Fruit fly (Drosophila melanogaster) whole organism, embryonic: ENCODE measurements around the gene CG14362.

Experiments
- CG10209 ChIP-seq: fragments of 200-800 bp; sonication (Bioruptor generic); optimal IDR thresholded peaks from 3 replicates; lab custom pipeline; 2017; ENCODE audit warnings: missing biosample characterization, mild to moderate bottlenecking, missing genetic modification characterization, missing genetic modification reagents
- CG10321 ChIP-seq: fragments of 200-800 bp; sonication (Bioruptor generic); IDR thresholded peaks from 2 replicates; pipeline ENCODE4 v1.3.6; 2022; ENCODE audit warnings: missing biosample characterization, missing genetic modification characterization
- CG11398 ChIP-seq: fragments of 200-800 bp; sonication (Bioruptor generic); optimal IDR thresholded peaks from 2 replicates; lab custom pipeline; 2016; ENCODE audit warnings: missing biosample characterization, missing genetic modification characterization
- CG11560 ChIP-seq: fragments of 200-800 bp; sonication (Bioruptor generic); IDR thresholded peaks from 3 replicates; pipeline ENCODE4 v1.3.6; 2022; ENCODE audit warnings: missing biosample characterization, missing genetic modification characterization
- CG12659 ChIP-seq: fragments of 200-800 bp; sonication (Bioruptor generic); optimal IDR thresholded peaks from 3 replicates; lab custom pipeline; 2017; ENCODE audit warnings: mild to moderate bottlenecking, missing biosample characterization, missing genetic modification reagents, missing genetic modification characterization
- CG13287 ChIP-seq: fragments of 200-800 bp; sonication (Bioruptor generic); IDR thresholded peaks from 2 replicates; pipeline ENCODE4 v1.3.6; 2022; ENCODE audit warnings: missing biosample characterization, missing genetic modification characterization; ENCODE audit not compliant: partially characterized antibody
- CG13894 ChIP-seq: fragments of 200-800 bp; sonication (Bioruptor generic); optimal IDR thresholded peaks from 3 replicates; lab custom pipeline; 2018; ENCODE audit warnings: missing biosample characterization, mild to moderate bottlenecking, missing genetic modification characterization, moderate library complexity
- CG14860 ChIP-seq: fragments of 200-800 bp; sonication (Bioruptor generic); IDR thresholded peaks from 3 replicates; pipeline ENCODE4 v1.3.6; 2022; ENCODE audit warnings: missing biosample characterization, missing genetic modification characterization; ENCODE audit not compliant: partially characterized antibody
- CG17802 ChIP-seq: fragments of 200-800 bp; sonication (Bioruptor generic); optimal IDR thresholded peaks from 2 replicates; lab custom pipeline; 2018; ENCODE audit warnings: missing biosample characterization, mild to moderate bottlenecking, missing genetic modification characterization, moderate library complexity
- CG18599 ChIP-seq: fragments of 200-800 bp; sonication (Bioruptor generic); optimal IDR thresholded peaks from 3 replicates; lab custom pipeline; 2017; ENCODE audit warnings: missing biosample characterization, missing genetic modification characterization, mild to moderate bottlenecking, moderate library complexity, missing genetic modification reagents
- CG18619 ChIP-seq: fragments of 200-800 bp; sonication (Bioruptor generic); optimal IDR thresholded peaks from 3 replicates; lab custom pipeline; 2017; ENCODE audit warnings: missing biosample characterization, mild to moderate bottlenecking, missing genetic modification characterization
- CG4360 ChIP-seq: fragments of 200-800 bp; sonication (Bioruptor generic); IDR thresholded peaks from 2 replicates; pipeline ENCODE4 v1.3.6; 2022; ENCODE audit warnings: missing biosample characterization, missing genetic modification characterization
- CG4617 ChIP-seq: fragments of 200-800 bp; sonication (Bioruptor generic); optimal IDR thresholded peaks from 3 replicates; lab custom pipeline; 2016; ENCODE audit warnings: missing biosample characterization, missing genetic modification characterization, borderline replicate concordance
- CG8388 ChIP-seq: fragments of 200-800 bp; sonication (Bioruptor generic); optimal IDR thresholded peaks from 2 replicates; lab custom pipeline; 2019; ENCODE audit warnings: missing biosample characterization, mild to moderate bottlenecking, missing genetic modification characterization, moderate library complexity
- CoRest ChIP-seq: fragments of 200-800 bp; sonication (Bioruptor generic); optimal IDR thresholded peaks from 3 replicates; lab custom pipeline; 2018; ENCODE audit warnings: missing biosample characterization, mild to moderate bottlenecking, missing genetic modification characterization, moderate library complexity
- D ChIP-seq, 2 experiments: fragments of 200-800 bp in 1 of 2; fragments of >200 bp in 1 of 2; sonication (Bioruptor generic) in 1 of 2; optimal IDR thresholded peaks; 2 replicates in 1 of 2; 3 replicates in 1 of 2; lab custom pipeline; 2017; ENCODE audit warnings: mild to moderate bottlenecking in 1 of 2, missing biosample characterization in 1 of 2, missing genetic modification characterization in 1 of 2, missing genetic modification reagents in 1 of 2
- Doc2 ChIP-seq: fragments of 200-800 bp; sonication (Bioruptor generic); IDR thresholded peaks from 2 replicates; pipeline ENCODE4 v1.3.6; 2022; ENCODE audit warnings: missing biosample characterization, missing genetic modification characterization
- Doc3 ChIP-seq: fragments of 200-800 bp; sonication (Bioruptor generic); IDR thresholded peaks from 3 replicates; pipeline ENCODE4 v1.3.6; 2022; ENCODE audit warnings: missing biosample characterization, missing genetic modification characterization; ENCODE audit not compliant: partially characterized antibody
- Drgx ChIP-seq: fragments of 200-800 bp; sonication (Bioruptor generic); IDR thresholded peaks from 2 replicates; pipeline ENCODE4 v1.3.6; 2022; ENCODE audit warnings: missing biosample characterization, missing genetic modification characterization
- E2f2 ChIP-seq: fragments of 200-800 bp; sonication (Bioruptor generic); IDR thresholded peaks from 2 replicates; pipeline ENCODE4 v1.3.6; 2022; ENCODE audit warnings: missing biosample characterization, missing genetic modification characterization
- Ets97D ChIP-seq: fragments of 200-800 bp; sonication (Bioruptor generic); optimal IDR thresholded peaks from 3 replicates; lab custom pipeline; 2016; ENCODE audit warnings: missing biosample characterization, missing genetic modification characterization
- HmgZ ChIP-seq: fragments of 200-800 bp; sonication (Bioruptor generic); optimal IDR thresholded peaks from 2 replicates; lab custom pipeline; 2018; ENCODE audit warnings: missing biosample characterization, mild to moderate bottlenecking, missing genetic modification characterization
- MTF-1 ChIP-seq: fragments of 200-800 bp; sonication (Bioruptor generic); optimal IDR thresholded peaks from 2 replicates; lab custom pipeline; 2018; ENCODE audit warnings: missing biosample characterization, mild to moderate bottlenecking, missing genetic modification characterization, borderline replicate concordance
- Mes4 ChIP-seq: fragments of 200-800 bp; sonication (Bioruptor generic); optimal IDR thresholded peaks from 2 replicates; lab custom pipeline; 2016; ENCODE audit warnings: missing biosample characterization, missing genetic modification characterization
- Mrtf ChIP-seq: fragments of 200-800 bp; sonication (Bioruptor generic); IDR thresholded peaks from 3 replicates; pipeline ENCODE4 v1.3.6; 2022; ENCODE audit warnings: missing biosample characterization, missing genetic modification characterization
- NK7.1 ChIP-seq: fragments of 200-800 bp; sonication (Bioruptor generic); optimal IDR thresholded peaks from 3 replicates; lab custom pipeline; 2016; ENCODE audit warnings: missing biosample characterization, missing genetic modification characterization
- NfI ChIP-seq: fragments of 200-800 bp; sonication (Bioruptor generic); optimal IDR thresholded peaks from 3 replicates; lab custom pipeline; 2018; ENCODE audit warnings: missing biosample characterization, mild to moderate bottlenecking, missing genetic modification characterization, moderate library complexity
- Rx ChIP-seq: fragments of 200-800 bp; sonication (Bioruptor generic); IDR thresholded peaks from 2 replicates; pipeline ENCODE4 v1.3.6; 2022; ENCODE audit warnings: missing biosample characterization, missing genetic modification characterization
- Sry-β ChIP-seq: fragments of 200-800 bp; sonication (Bioruptor generic); optimal IDR thresholded peaks from 2 replicates; lab custom pipeline; 2018; ENCODE audit warnings: missing biosample characterization, mild to moderate bottlenecking, missing genetic modification characterization, moderate library complexity
- Tbp ChIP-seq: fragments of >200 bp; optimal IDR thresholded peaks from 2 replicates; lab custom pipeline; 2018; ENCODE audit warnings: missing biosample characterization, missing genetic modification characterization
- ab ChIP-seq: fragments of 200-800 bp; sonication (Bioruptor generic); optimal IDR thresholded peaks from 2 replicates; lab custom pipeline; 2016; ENCODE audit warnings: missing biosample characterization, missing genetic modification characterization
- ac ChIP-seq: fragments of 200-800 bp; sonication (Bioruptor generic); optimal IDR thresholded peaks from 3 replicates; lab custom pipeline; 2017; ENCODE audit warnings: missing biosample characterization, mild to moderate bottlenecking, missing genetic modification characterization
- al ChIP-seq: fragments of 200-800 bp; sonication (Bioruptor generic); IDR thresholded peaks from 2 replicates; pipeline ENCODE4 v1.3.6; 2022; ENCODE audit warnings: missing biosample characterization, missing genetic modification characterization
- cad ChIP-seq: fragments of >200 bp; optimal IDR thresholded peaks from 2 replicates; lab custom pipeline; 2017; ENCODE audit warnings: missing biosample characterization, missing genetic modification characterization
- dm ChIP-seq: fragments of 200-800 bp; sonication (Bioruptor generic); optimal IDR thresholded peaks from 3 replicates; lab custom pipeline; 2016; ENCODE audit warnings: missing biosample characterization, missing genetic modification characterization
- gfzf ChIP-seq: fragments of 200-800 bp; sonication (Bioruptor generic); optimal IDR thresholded peaks from 2 replicates; lab custom pipeline; 2016; ENCODE audit warnings: missing biosample characterization, mild to moderate bottlenecking, missing genetic modification characterization, moderate library complexity
- knrl ChIP-seq: fragments of 200-800 bp; sonication (Bioruptor generic); IDR thresholded peaks from 3 replicates; pipeline ENCODE4 v1.3.6; 2022; ENCODE audit warnings: missing biosample characterization, missing genetic modification characterization; ENCODE audit not compliant: partially characterized antibody
- lola ChIP-seq, 3 experiments: fragments of >200 bp in 2 of 3; fragments of 200-800 bp in 1 of 3; sonication (Bioruptor generic) in 1 of 3; optimal IDR thresholded peaks; 2 replicates each; lab custom pipeline; 2017 to 2019; ENCODE audit warnings: missing biosample characterization in 3 of 3, missing genetic modification characterization in 3 of 3, mild to moderate bottlenecking in 1 of 3, moderate library complexity in 1 of 3
- onecut ChIP-seq: fragments of 200-800 bp; sonication (Bioruptor generic); IDR thresholded peaks from 2 replicates; pipeline ENCODE4 v1.3.6; 2022; ENCODE audit warnings: missing biosample characterization, missing genetic modification characterization
- pros ChIP-seq: fragments of 200-800 bp; sonication (Bioruptor generic); optimal IDR thresholded peaks from 3 replicates; lab custom pipeline; 2019; ENCODE audit warnings: missing biosample characterization, mild to moderate bottlenecking, missing genetic modification characterization, moderate library complexity
- row ChIP-seq: fragments of 200-800 bp; sonication (Bioruptor generic); IDR thresholded peaks from 3 replicates; pipeline ENCODE4 v1.3.6; 2022; ENCODE audit warnings: missing biosample characterization, missing genetic modification characterization
- run ChIP-seq: fragments of 200-800 bp; sonication (Bioruptor generic); optimal IDR thresholded peaks from 3 replicates; lab custom pipeline; 2018; ENCODE audit warnings: missing biosample characterization, mild to moderate bottlenecking, missing genetic modification characterization
- sc ChIP-seq, 3 experiments: fragments of >200 bp in 2 of 3; fragments of 200-800 bp in 1 of 3; sonication (Bioruptor generic) in 1 of 3; optimal IDR thresholded peaks; 2 replicates in 2 of 3; 3 replicates in 1 of 3; lab custom pipeline; 2017; ENCODE audit warnings: mild to moderate bottlenecking in 1 of 3, missing biosample characterization in 1 of 3, missing genetic modification characterization in 1 of 3, missing genetic modification reagents in 1 of 3
- schlank ChIP-seq: fragments of 200-800 bp; sonication (Bioruptor generic); optimal IDR thresholded peaks from 2 replicates; lab custom pipeline; 2018; ENCODE audit warnings: missing biosample characterization, mild to moderate bottlenecking, missing genetic modification characterization
- sima ChIP-seq: fragments of 200-800 bp; sonication (Bioruptor generic); optimal IDR thresholded peaks from 2 replicates; lab custom pipeline; 2016; ENCODE audit warnings: missing biosample characterization, missing genetic modification characterization
- ssp ChIP-seq: fragments of 200-800 bp; sonication (Bioruptor generic); IDR thresholded peaks from 2 replicates; pipeline ENCODE4 v1.3.6; 2022; ENCODE audit warnings: missing biosample characterization, missing genetic modification characterization
- wek ChIP-seq: fragments of 200-800 bp; sonication (Bioruptor generic); optimal IDR thresholded peaks from 3 replicates; lab custom pipeline; 2018; ENCODE audit warnings: missing biosample characterization, mild to moderate bottlenecking, missing genetic modification characterization, moderate library complexity
- z ChIP-seq: fragments of 200-800 bp; sonication (Bioruptor generic); IDR thresholded peaks from 3 replicates; pipeline ENCODE4 v1.3.6; 2022; ENCODE audit warnings: missing biosample characterization, missing genetic modification characterization
- zfh2 ChIP-seq: fragments of 200-800 bp; sonication (Bioruptor generic); optimal IDR thresholded peaks from 2 replicates; lab custom pipeline; 2016; ENCODE audit warnings: missing biosample characterization, missing genetic modification characterization

Gene CG14362

dm6 chr3R:13839883-13840412 lies 15.3 kb downstream of the CG14362 start, which contains the start of gene CG31495 (continued):
- TF ChIP-seq CG10321 (GFP tag; lab: Robert Waterston, UW) (no peak), Drgx (GFP tag; lab: Robert Waterston, UW) (no peak), Mrtf (GFP tag; lab: Robert Waterston, UW) (no peak), dm (GFP tag; lab: Kevin White, UChicago) (no peak), ab (GFP tag; lab: Kevin White, UChicago) (no peak), z (GFP tag; lab: Robert Waterston, UW) (no peak), wek (GFP tag; lab: Kevin White, UChicago) (no peak), Doc2 (GFP tag; lab: Robert Waterston, UW) (no peak), CG18619 (GFP tag; lab: Kevin White, UChicago) (no peak), CG18599 (GFP tag; lab: Kevin White, UChicago) (no peak), sima (GFP tag; lab: Kevin White, UChicago) (no peak), Mes4 (GFP tag; lab: Kevin White, UChicago) (no peak), CG13894 (no peak), ssp (peak; percentile 95), E2f2 (peak; percentile 81), NK7.1 (GFP tag; lab: Kevin White, UChicago) (no peak), MTF-1 (no peak), Doc3 (GFP tag; lab: Robert Waterston, UW) (0 out of 3 replicates have a peak, but pooled peaks have one; percentile 45), sc (optimal IDR thresholded peaks at IDR 0.05; lab: Kevin White, UChicago) (no peak), sc (GFP tag; optimal IDR thresholded peaks at IDR 0.05; lab: Kevin White, UChicago) (no peak), Sry-β (GFP tag; lab: Kevin White, UChicago) (peak; percentile 59), lola (GFP tag; optimal IDR thresholded peaks at IDR 0.05; lab: Kevin White, UChicago) (peak in 2 of 3 experiments; percentile 19 to 82), cad (no peak), Tbp (GFP tag; lab: Kevin White, UChicago) (no peak), ac (GFP tag; lab: Kevin White, UChicago) (no peak), run (tag; lab: Kevin White, UChicago) (no peak), schlank (tag; lab: Kevin White, UChicago) (no peak), CG17802 (tag; lab: Kevin White, UChicago) (peak; percentile 77), CG12659 (peak; percentile 71), CG4617 (GFP tag; lab: Kevin White, UChicago) (peak; percentile 17), al (GFP tag; lab: Robert Waterston, UW) (no peak), CG13287 (GFP tag; lab: Robert Waterston, UW) (peak; percentile 54)

- TF ChIP-seq knrl (GFP tag; lab: Robert Waterston, UW) (0 out of 3 replicates have a peak, but pooled peaks have one; percentile 34), CG14860 (GFP tag; lab: Robert Waterston, UW) (no peak), gfzf (GFP tag; lab: Kevin White, UChicago) (peak; percentile 58), D (optimal IDR thresholded peaks at IDR 0.05; lab: Kevin White, UChicago) (no peak), D (GFP tag; optimal IDR thresholded peaks at IDR 0.05; lab: Kevin White, UChicago) (no peak), CG10209 (no peak), Ets97D (GFP tag; lab: Kevin White, UChicago) (peak; percentile 56), onecut (GFP tag; lab: Robert Waterston, UW) (no peak), CoRest (peak; percentile 27), zfh2 (GFP tag; lab: Kevin White, UChicago) (peak; percentile 9), row (GFP tag; lab: Robert Waterston, UW) (peak; percentile 64), Rx (GFP tag; lab: Robert Waterston, UW) (no peak), NfI (GFP tag; lab: Kevin White, UChicago) (peak; percentile 3), HmgZ (peak; percentile 72), CG11560 (tag; lab: Robert Waterston, UW) (no peak), wek (GFP tag; lab: Kevin White, UChicago) (peak; percentile 14), CG4360 (GFP tag; lab: Robert Waterston, UW) (no peak), pros (GFP tag; lab: Kevin White, UChicago) (no peak), CG8388 (GFP tag; lab: Kevin White, UChicago) (no peak), CG11398 (GFP tag; lab: Kevin White, UChicago) (no peak), Sry-β (GFP tag; lab: Kevin White, UChicago) (peak; percentile 60)
These were observed 17.4 kb downstream of the CG14362 start, which contains the start of gene Nsf2 for dm6 chr3R:13837807-13838206. Nsf2 (minus strand) TSS chr3R:13837991.
